Fruit fly (Drosophila melanogaster) whole organism, embryonic: ENCODE data around the gene SerRS-m.
A peak's percentile ranks its signal among the peaks of the same experiment; 100 is the strongest.

ENCODE experiments used
- Ada2b ChIP-seq: fragments of 200-800 bp; sonication (Bioruptor generic); IDR thresholded peaks from 2 replicates; pipeline ENCODE4 v1.3.6; 2022; ENCODE audit warnings: missing biosample characterization, missing genetic modification characterization
- Blimp-1 ChIP-seq: fragments of 200-800 bp; sonication (Bioruptor generic); optimal IDR thresholded peaks from 3 replicates; lab custom pipeline; 2018; ENCODE audit warnings: missing biosample characterization, missing genetic modification characterization, mild to moderate bottlenecking, moderate library complexity, missing genetic modification reagents
- CG10147 ChIP-seq: fragments of 200-800 bp; sonication (Bioruptor generic); optimal IDR thresholded peaks from 2 replicates; lab custom pipeline; 2019; ENCODE audit warnings: missing biosample characterization, mild to moderate bottlenecking, missing genetic modification characterization, moderate library complexity
- CG10274 ChIP-seq: fragments of 200-800 bp; sonication (Bioruptor generic); optimal IDR thresholded peaks from 3 replicates; lab custom pipeline; 2017; ENCODE audit warnings: missing biosample characterization, mild to moderate bottlenecking, missing genetic modification characterization
- CG11696 ChIP-seq: fragments of 200-800 bp; sonication (Bioruptor generic); IDR thresholded peaks from 2 replicates; pipeline ENCODE4 v1.3.6; 2022; ENCODE audit warnings: missing biosample characterization, missing genetic modification characterization
- CG11723 ChIP-seq: fragments of 200-800 bp; sonication (Bioruptor generic); optimal IDR thresholded peaks from 2 replicates; lab custom pipeline; 2017; ENCODE audit warnings: missing biosample characterization, mild to moderate bottlenecking, missing genetic modification characterization
- CG14014 ChIP-seq: fragments of 200-800 bp; sonication (Bioruptor generic); IDR thresholded peaks from 2 replicates; pipeline ENCODE4 v1.3.6; 2022; ENCODE audit warnings: missing biosample characterization, missing genetic modification characterization
- CG14860 ChIP-seq: fragments of 200-800 bp; sonication (Bioruptor generic); IDR thresholded peaks from 3 replicates; pipeline ENCODE4 v1.3.6; 2022; ENCODE audit warnings: missing biosample characterization, missing genetic modification characterization; ENCODE audit not compliant: partially characterized antibody
- CG17186 ChIP-seq: fragments of 200-800 bp; sonication (Bioruptor generic); optimal IDR thresholded peaks from 3 replicates; lab custom pipeline; 2017; ENCODE audit warnings: missing biosample characterization, missing genetic modification reagents, missing genetic modification characterization
- CG17361 ChIP-seq: fragments of 200-800 bp; sonication (Bioruptor generic); IDR thresholded peaks from 3 replicates; pipeline ENCODE4 v1.3.6; 2022; ENCODE audit warnings: missing biosample characterization, missing genetic modification characterization
- CG18262 ChIP-seq: fragments of 200-800 bp; optimal IDR thresholded peaks from 3 replicates; lab custom pipeline; 2019; ENCODE audit warnings: missing biosample characterization, mild to moderate bottlenecking, missing genetic modification characterization, moderate library complexity
- CG4328 ChIP-seq: fragments of 200-800 bp; sonication (Bioruptor generic); optimal IDR thresholded peaks from 3 replicates; lab custom pipeline; 2017; ENCODE audit warnings: missing biosample characterization, missing genetic modification reagents, missing genetic modification characterization
- CG6654 ChIP-seq: fragments of 200-800 bp; sonication (Bioruptor generic); optimal IDR thresholded peaks from 2 replicates; lab custom pipeline; 2017; ENCODE audit warnings: missing biosample characterization, mild to moderate bottlenecking, missing genetic modification characterization
- Chrac-16 ChIP-seq: fragments of 200-800 bp; sonication (Bioruptor generic); optimal IDR thresholded peaks from 3 replicates; lab custom pipeline; 2016; ENCODE audit warnings: missing biosample characterization, missing genetic modification characterization
- Doc3 ChIP-seq: fragments of 200-800 bp; sonication (Bioruptor generic); IDR thresholded peaks from 3 replicates; pipeline ENCODE4 v1.3.6; 2022; ENCODE audit warnings: missing biosample characterization, missing genetic modification characterization; ENCODE audit not compliant: partially characterized antibody
- H2.0 ChIP-seq: fragments of 200-800 bp; sonication (Bioruptor generic); IDR thresholded peaks from 2 replicates; pipeline ENCODE4 v1.3.6; 2022; ENCODE audit warnings: missing biosample characterization, missing genetic modification characterization
- HLHmδ ChIP-seq: fragments of 200-800 bp; sonication (Bioruptor generic); optimal IDR thresholded peaks from 2 replicates; lab custom pipeline; 2018; ENCODE audit warnings: missing biosample characterization, mild to moderate bottlenecking, missing genetic modification characterization, moderate library complexity
- Jarid2 ChIP-seq: fragments of 200-800 bp; sonication (Bioruptor generic); optimal IDR thresholded peaks from 3 replicates; lab custom pipeline; 2017; ENCODE audit warnings: mild to moderate bottlenecking, missing biosample characterization, missing genetic modification reagents, missing genetic modification characterization
- Nf-YB ChIP-seq: fragments of 200-800 bp; sonication (Bioruptor generic); optimal IDR thresholded peaks from 3 replicates; lab custom pipeline; 2019; ENCODE audit warnings: missing biosample characterization, mild to moderate bottlenecking, missing genetic modification characterization, moderate library complexity
- Oli ChIP-seq: fragments of 200-800 bp; sonication (Bioruptor generic); optimal IDR thresholded peaks from 2 replicates; lab custom pipeline; 2018; ENCODE audit warnings: missing biosample characterization, mild to moderate bottlenecking, missing genetic modification characterization, moderate library complexity
- Opbp ChIP-seq: fragments of 200-800 bp; sonication (Bioruptor generic); IDR thresholded peaks from 3 replicates; pipeline ENCODE4 v1.3.6; 2022; ENCODE audit warnings: missing biosample characterization, missing genetic modification characterization; ENCODE audit not compliant: partially characterized antibody
- Optix ChIP-seq: fragments of 200-800 bp; sonication (Bioruptor generic); IDR thresholded peaks from 3 replicates; pipeline ENCODE4 v1.3.6; 2022; ENCODE audit warnings: missing biosample characterization, missing genetic modification characterization
- PHDP ChIP-seq: fragments of 200-800 bp; sonication (Bioruptor generic); optimal IDR thresholded peaks from 3 replicates; lab custom pipeline; 2018; ENCODE audit warnings: missing biosample characterization, mild to moderate bottlenecking, missing genetic modification characterization, moderate library complexity
- Ravus ChIP-seq: fragments of 200-800 bp; sonication (Bioruptor generic); IDR thresholded peaks from 2 replicates; pipeline ENCODE4 v1.3.6; 2022; ENCODE audit warnings: missing biosample characterization, missing genetic modification characterization
- Six4 ChIP-seq: fragments of 200-800 bp; sonication (Bioruptor generic); optimal IDR thresholded peaks from 2 replicates; lab custom pipeline; 2016; ENCODE audit warnings: missing biosample characterization, missing genetic modification characterization
- Sox102F ChIP-seq: fragments of 200-800 bp; sonication (Bioruptor generic); optimal IDR thresholded peaks from 2 replicates; lab custom pipeline; 2018; ENCODE audit warnings: missing biosample characterization, mild to moderate bottlenecking, missing genetic modification characterization, moderate library complexity
- Taf1 ChIP-seq: fragments of 200-800 bp; sonication (Bioruptor generic); IDR thresholded peaks from 2 replicates; pipeline ENCODE4 v1.3.6; 2022; ENCODE audit warnings: missing biosample characterization, missing genetic modification characterization
- Vsx1 ChIP-seq: fragments of 200-800 bp; sonication (Bioruptor generic); optimal IDR thresholded peaks from 2 replicates; lab custom pipeline; 2017; ENCODE audit warnings: missing biosample characterization, mild to moderate bottlenecking, missing genetic modification characterization, missing genetic modification reagents
- ac ChIP-seq: fragments of 200-800 bp; sonication (Bioruptor generic); optimal IDR thresholded peaks from 3 replicates; lab custom pipeline; 2017; ENCODE audit warnings: missing biosample characterization, mild to moderate bottlenecking, missing genetic modification characterization
- aop ChIP-seq: fragments of 200-800 bp; sonication (Bioruptor generic); IDR thresholded peaks from 2 replicates; pipeline ENCODE4 v1.3.6; 2022; ENCODE audit warnings: missing biosample characterization, missing genetic modification characterization
- chn ChIP-seq: fragments of 200-800 bp; sonication (Bioruptor generic); optimal IDR thresholded peaks from 2 replicates; lab custom pipeline; 2016; ENCODE audit warnings: missing biosample characterization, missing genetic modification characterization
- ftz-f1 ChIP-seq: fragments of 200-800 bp; sonication (Bioruptor generic); optimal IDR thresholded peaks from 2 replicates; lab custom pipeline; 2016; ENCODE audit warnings: missing biosample characterization, missing genetic modification characterization
- grn ChIP-seq: fragments of 200-800 bp; sonication (Bioruptor generic); optimal IDR thresholded peaks from 3 replicates; lab custom pipeline; 2017; ENCODE audit warnings: missing biosample characterization, missing genetic modification characterization
- jumu ChIP-seq: fragments of 200-800 bp; sonication (Bioruptor generic); optimal IDR thresholded peaks from 3 replicates; lab custom pipeline; 2016; ENCODE audit warnings: missing biosample characterization, missing genetic modification characterization
- ken ChIP-seq: fragments of 200-800 bp; sonication (Bioruptor generic); IDR thresholded peaks from 3 replicates; pipeline ENCODE4 v1.3.6; 2022; ENCODE audit warnings: missing biosample characterization, missing genetic modification characterization
- mam ChIP-seq: fragments of 200-800 bp; sonication (Bioruptor generic); optimal IDR thresholded peaks from 3 replicates; lab custom pipeline; 2016; ENCODE audit warnings: missing biosample characterization, missing genetic modification characterization
- mirr ChIP-seq: fragments of 200-800 bp; sonication (Bioruptor generic); optimal IDR thresholded peaks from 3 replicates; lab custom pipeline; 2018; ENCODE audit warnings: missing biosample characterization, mild to moderate bottlenecking, missing genetic modification characterization
- nerfin-1 ChIP-seq: fragments of 200-800 bp; sonication (Bioruptor generic); optimal IDR thresholded peaks from 3 replicates; lab custom pipeline; 2019; ENCODE audit warnings: missing biosample characterization, mild to moderate bottlenecking, missing genetic modification characterization, moderate library complexity
- oc ChIP-seq: fragments of 200-800 bp; sonication (Bioruptor generic); optimal IDR thresholded peaks from 2 replicates; lab custom pipeline; 2018; ENCODE audit warnings: missing biosample characterization, mild to moderate bottlenecking, missing genetic modification characterization, moderate library complexity
- p53 ChIP-seq: fragments of 200-800 bp; sonication (Bioruptor generic); optimal IDR thresholded peaks from 2 replicates; lab custom pipeline; 2016; ENCODE audit warnings: missing biosample characterization, missing genetic modification characterization
- phol ChIP-seq: fragments of 200-800 bp; sonication (Bioruptor generic); optimal IDR thresholded peaks from 3 replicates; lab custom pipeline; 2018; ENCODE audit warnings: missing biosample characterization, mild to moderate bottlenecking, missing genetic modification characterization, moderate library complexity
- row ChIP-seq: fragments of 200-800 bp; sonication (Bioruptor generic); IDR thresholded peaks from 3 replicates; pipeline ENCODE4 v1.3.6; 2022; ENCODE audit warnings: missing biosample characterization, missing genetic modification characterization
- slou ChIP-seq: fragments of 200-800 bp; sonication (Bioruptor generic); optimal IDR thresholded peaks from 3 replicates; lab custom pipeline; 2016; ENCODE audit warnings: missing biosample characterization, missing genetic modification characterization
- stwl ChIP-seq: fragments of 200-800 bp; sonication (Bioruptor generic); optimal IDR thresholded peaks from 3 replicates; lab custom pipeline; 2018; ENCODE audit warnings: missing biosample characterization, mild to moderate bottlenecking, missing genetic modification characterization, moderate library complexity
- trh ChIP-seq: fragments of 200-800 bp; sonication (Bioruptor generic); optimal IDR thresholded peaks from 2 replicates; lab custom pipeline; 2016; ENCODE audit warnings: missing biosample characterization, missing genetic modification characterization
- ttk ChIP-seq: fragments of 200-800 bp; sonication (Bioruptor generic); IDR thresholded peaks from 2 replicates; pipeline ENCODE4 v2.1.2; 2022; ENCODE audit warnings: missing biosample characterization, missing genetic modification characterization
- unpg ChIP-seq: fragments of 200-800 bp; sonication (Bioruptor generic); optimal IDR thresholded peaks from 3 replicates; lab custom pipeline; 2018; ENCODE audit warnings: missing biosample characterization, mild to moderate bottlenecking, missing genetic modification characterization, moderate library complexity
- zen ChIP-seq: fragments of 200-800 bp; sonication (Bioruptor generic); optimal IDR thresholded peaks from 3 replicates; lab custom pipeline; 2018; ENCODE audit warnings: missing biosample characterization, mild to moderate bottlenecking, missing genetic modification characterization, moderate library complexity

SerRS-m gene

dm6 chr3R:15342926-15343685, 2.6 kb downstream of the SerRS-m start, which contains the start of gene Nagk (continued):
- TF ChIP-seq p53 (GFP tag; lab: Kevin White, UChicago) (no peak), oc (tag; lab: Kevin White, UChicago) (no peak), Taf1 (GFP tag; lab: Robert Waterston, UW) (no peak), Six4 (GFP tag; lab: Kevin White, UChicago) (peak; percentile 56), HLHmδ (GFP tag; lab: Kevin White, UChicago) (no peak), grn (no peak), CG18262 (tag; lab: Kevin White, UChicago) (peak; percentile 82), Vsx1 (no peak), Nf-YB (GFP tag; lab: Kevin White, UChicago) (peak; percentile 46), mirr (peak; percentile 31), CG11723 (GFP tag; lab: Kevin White, UChicago) (peak; percentile 53), ftz-f1 (GFP tag; lab: Kevin White, UChicago) (peak; percentile 34), ac (GFP tag; lab: Kevin White, UChicago) (no peak), CG17186 (GFP tag; lab: Kevin White, UChicago) (no peak), slou (GFP tag; lab: Kevin White, UChicago) (peak; percentile 4), Chrac-16 (GFP tag; lab: Kevin White, UChicago) (peak; percentile 62), PHDP (tag; lab: Kevin White, UChicago) (peak; percentile 48), CG6654 (GFP tag; lab: Kevin White, UChicago) (peak; percentile 11), CG11696 (peak; percentile 19; the same call in 1 of the 2 replicates), CG4328 (GFP tag; lab: Kevin White, UChicago) (peak; percentile 59), ken (GFP tag; lab: Robert Waterston, UW) (peak; percentile 48; the same call in 1 of the 3 replicates), phol (tag; lab: Kevin White, UChicago) (peak; percentile 66), CG10147 (GFP tag; lab: Kevin White, UChicago) (peak; percentile 50), Optix (GFP tag; lab: Robert Waterston, UW) (0 out of 3 replicates have a peak, but pooled peaks have one; percentile 17), Blimp-1 (GFP tag; lab: Kevin White, UChicago) (peak; percentile 28), nerfin-1 (tag; lab: Kevin White, UChicago) (peak; percentile 28), Doc3 (no peak), Ravus (no peak), Jarid2 (GFP tag; lab: Kevin White, UChicago) (peak; percentile 59), stwl (tag; lab: Kevin White, UChicago) (no peak), jumu (GFP tag; lab: Kevin White, UChicago) (no peak), Sox102F (peak; percentile 64), Oli (tag; lab: Kevin White, UChicago) (peak; percentile 80), Ada2b (0 out of 2 replicates have a peak, but pooled peaks have one; percentile 9), CG10274 (GFP tag; lab: Kevin White, UChicago) (peak; percentile 56), Opbp (peak; percentile 59; the same call in 1 of the 3 replicates), zen (tag; lab: Kevin White, UChicago) (no peak), CG14860 (no peak), ttk (GFP tag; lab: Robert Waterston, UW) (no peak), mam (GFP tag; lab: Kevin White, UChicago) (peak; percentile 40), CG17361 (peak; percentile 88), H2.0 (GFP tag; lab: Robert Waterston, UW) (peak; percentile 44; the same call in 1 of the 2 replicates), trh (GFP tag; lab: Kevin White, UChicago) (no peak), chn (GFP tag; lab: Kevin White, UChicago) (peak; percentile 43), CG14014 (peak; percentile 39), aop (0 out of 2 replicates have a peak, but pooled peaks have one; percentile 24), unpg (GFP tag; lab: Kevin White, UChicago) (peak; percentile 11), row (peak; percentile 86)
